Fruit fly (Drosophila melanogaster): ENCODE data around the gene CG15599.

DNA sequence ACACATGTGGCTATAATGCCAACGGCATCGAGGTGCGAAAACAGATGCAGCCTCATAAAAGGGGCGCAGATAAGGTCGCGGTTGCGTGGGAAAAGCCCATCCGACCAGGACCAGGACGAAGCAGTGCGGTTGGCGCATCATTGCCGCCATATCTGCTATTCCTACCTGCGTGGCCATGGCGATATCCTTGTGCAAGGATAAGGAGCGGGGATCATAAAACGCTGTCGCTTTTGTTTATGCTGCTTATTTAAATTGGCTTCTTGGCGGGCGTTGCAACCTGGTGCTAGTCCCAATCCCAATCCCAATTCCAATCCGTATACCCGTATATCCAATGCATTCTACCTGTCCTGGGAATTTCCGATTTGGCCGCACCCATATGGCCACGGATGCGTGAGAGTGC lies 41.9 kb downstream of the CG15599 start:
- TF ChIP-seq Snoo (tag; optimal IDR thresholded peaks at IDR 0.05) (no peak), CG13204 (GFP tag; optimal IDR thresholded peaks at IDR 0.05) (no peak), CG34367 (tag; optimal IDR thresholded peaks at IDR 0.05) (no peak), Ets98B (GFP tag; IDR thresholded peaks at IDR 0.05) (no peak)

Data from whole organism, pupa.